Fruit fly (Drosophila melanogaster): ENCODE data around the gene CG6931.

- TF ChIP-seq Crg-1 (GFP tag; optimal IDR thresholded peaks at IDR 0.05), result no peak
- no peak for TF ChIP-seq pad (GFP tag; optimal IDR thresholded peaks at IDR 0.05)
- TF ChIP-seq tj (GFP tag; optimal IDR thresholded peaks at IDR 0.05), result no peak
- TF ChIP-seq Hr96 (GFP tag; optimal IDR thresholded peaks at IDR 0.05), result no peak
- no peak for TF ChIP-seq ovo (GFP tag; optimal IDR thresholded peaks at IDR 0.05)
- no peak for TF ChIP-seq CG5204 (GFP tag; optimal IDR thresholded peaks at IDR 0.05)
- TF ChIP-seq CG12768 (GFP tag; optimal IDR thresholded peaks at IDR 0.05), result no peak
- no peak for TF ChIP-seq kay (GFP tag; ENCODE audit: borderline replicate concordance)
- TF ChIP-seq CG14711 (tag; optimal IDR thresholded peaks at IDR 0.05), result no peak
- no peak for TF ChIP-seq bab1 (GFP tag; optimal IDR thresholded peaks at IDR 0.05)
- no peak for TF ChIP-seq Mnt (GFP tag; optimal IDR thresholded peaks at IDR 0.05)
These were observed 43.2 kb upstream of the CG6931 start, which contains the start of gene CG7252 for dm6 chr3L:11947357-11947756.
